Fruit fly (Drosophila melanogaster) whole organism, wandering third instar larva: ENCODE results near the gene vnd.

Source experiments
- CG32264 ChIP-seq: fragments of 200-800 bp; sonication (Bioruptor generic); optimal IDR thresholded peaks from 2 replicates; lab custom pipeline; 2016; ENCODE audit warnings: missing biosample characterization, missing genetic modification characterization
- CG9705 ChIP-seq: fragments of 200-800 bp; sonication (Bioruptor generic); optimal IDR thresholded peaks from 2 replicates; lab custom pipeline; 2018; ENCODE audit warnings: missing biosample characterization, mild to moderate bottlenecking, missing genetic modification characterization
- CrebA ChIP-seq: fragments of 200-800 bp; sonication (Bioruptor generic); optimal IDR thresholded peaks from 2 replicates; lab custom pipeline; 2016; ENCODE audit warnings: missing biosample characterization, mild to moderate bottlenecking, missing genetic modification characterization, borderline replicate concordance
- Dfd ChIP-seq: fragments of >200 bp; optimal IDR thresholded peaks from 2 replicates; lab custom pipeline; 2017; ENCODE audit warnings: missing biosample characterization, missing genetic modification characterization
- GATAd ChIP-seq: sonication (Bioruptor generic); optimal IDR thresholded peaks from 2 replicates; lab custom pipeline; 2016; ENCODE audit warnings: missing biosample characterization, missing genetic modification characterization
- HLH106 ChIP-seq: fragments of 200-800 bp; optimal IDR thresholded peaks from 3 replicates; lab custom pipeline; 2019; ENCODE audit warnings: missing biosample characterization, mild to moderate bottlenecking, missing genetic modification characterization, moderate library complexity
- Hnf4 ChIP-seq: fragments of 200-800 bp; sonication (Bioruptor generic); optimal IDR thresholded peaks from 2 replicates; lab custom pipeline; 2016; ENCODE audit warnings: missing biosample characterization, mild to moderate bottlenecking, missing genetic modification characterization
- Hr83 ChIP-seq: fragments of 200-300 bp; sonication (Bioruptor generic); optimal IDR thresholded peaks from 2 replicates; lab custom pipeline; 2016; ENCODE audit warnings: missing biosample characterization, mild to moderate bottlenecking, missing genetic modification characterization, moderate library complexity; ENCODE audit not compliant: poor library complexity, severe bottlenecking
- Jra ChIP-seq: sonication (Bioruptor generic); optimal IDR thresholded peaks from 2 replicates; lab custom pipeline; 2016; ENCODE audit warnings: missing biosample characterization, missing genetic modification characterization
- Mio ChIP-seq: sonication (Bioruptor generic); optimal IDR thresholded peaks from 2 replicates; lab custom pipeline; 2016; ENCODE audit warnings: missing biosample characterization, missing genetic modification characterization
- N ChIP-seq: fragments of >200 bp; optimal IDR thresholded peaks from 2 replicates; lab custom pipeline; 2018; ENCODE audit warnings: missing biosample characterization, missing external identifiers, missing genetic modification characterization
- Rel ChIP-seq, 2 experiments: fragments of 200-800 bp; sonication (Bioruptor generic) in 1 of 2; optimal IDR thresholded peaks; 2 replicates in 1 of 2; 3 replicates in 1 of 2; lab custom pipeline; 2016 to 2019; ENCODE audit warnings: mild to moderate bottlenecking in 2 of 2, missing biosample characterization in 2 of 2, missing genetic modification characterization in 2 of 2, moderate library complexity in 1 of 2
- Sp1 ChIP-seq: fragments of 200-800 bp; sonication (Bioruptor generic); optimal IDR thresholded peaks from 3 replicates; lab custom pipeline; 2019; ENCODE audit warnings: missing biosample characterization, mild to moderate bottlenecking, missing genetic modification characterization, moderate library complexity
- Vsx2 ChIP-seq: fragments of 200-300, 225-300 bp; sonication (Bioruptor generic); optimal IDR thresholded peaks from 2 replicates; lab custom pipeline; 2018; ENCODE audit warnings: missing biosample characterization, missing genetic modification characterization; ENCODE audit not compliant: partially characterized antibody
- brk ChIP-seq: fragments of 200-800 bp; sonication (Bioruptor generic); optimal IDR thresholded peaks from 2 replicates; lab custom pipeline; 2016; ENCODE audit warnings: missing biosample characterization, mild to moderate bottlenecking, missing genetic modification characterization
- dmrt93B ChIP-seq: fragments of 200-800 bp; sonication (Bioruptor generic); optimal IDR thresholded peaks from 2 replicates; lab custom pipeline; 2018; ENCODE audit warnings: missing biosample characterization, mild to moderate bottlenecking, missing genetic modification characterization
- ey ChIP-seq: fragments of 200-800 bp; sonication (Bioruptor generic); optimal IDR thresholded peaks from 2 replicates; lab custom pipeline; 2016; ENCODE audit warnings: missing biosample characterization, missing genetic modification characterization
- foxo ChIP-seq, 2 experiments: fragments of 200-800 bp; sonication (Bioruptor generic); optimal IDR thresholded peaks; 2 replicates in 1 of 2; 3 replicates in 1 of 2; lab custom pipeline; 2016 to 2017; ENCODE audit warnings: missing biosample characterization in 2 of 2, missing genetic modification characterization in 2 of 2
- fru ChIP-seq: fragments of 200-800 bp; sonication (Bioruptor generic); optimal IDR thresholded peaks from 3 replicates; lab custom pipeline; 2016; ENCODE audit warnings: missing biosample characterization, mild to moderate bottlenecking, missing genetic modification characterization
- h ChIP-seq: fragments of 200-800 bp; sonication (Bioruptor generic); optimal IDR thresholded peaks from 3 replicates; lab custom pipeline; 2016; ENCODE audit warnings: missing biosample characterization, mild to moderate bottlenecking, missing genetic modification characterization
- lola ChIP-seq: fragments of >200 bp; optimal IDR thresholded peaks from 2 replicates; lab custom pipeline; 2017; ENCODE audit warnings: missing biosample characterization, missing genetic modification characterization
- pan ChIP-seq: fragments of >200 bp; optimal IDR thresholded peaks from 2 replicates; lab custom pipeline; 2017
- rgr ChIP-seq: fragments of 200-800 bp; sonication (Bioruptor generic); optimal IDR thresholded peaks from 3 replicates; lab custom pipeline; 2016; ENCODE audit warnings: missing biosample characterization, mild to moderate bottlenecking, missing genetic modification characterization
- sage ChIP-seq: fragments of 200-800 bp; sonication (Bioruptor generic); optimal IDR thresholded peaks from 2 replicates; lab custom pipeline; 2016; ENCODE audit warnings: missing biosample characterization, mild to moderate bottlenecking, missing genetic modification characterization
- tai ChIP-seq: sonication (Bioruptor generic); optimal IDR thresholded peaks from 2 replicates; lab custom pipeline; 2016; ENCODE audit warnings: missing biosample characterization, missing genetic modification characterization
- woc ChIP-seq: sonication (Bioruptor generic); optimal IDR thresholded peaks from 2 replicates; lab custom pipeline; 2016; ENCODE audit warnings: missing biosample characterization, mild to moderate bottlenecking, missing genetic modification characterization

Gene vnd

dm6 chrX:581825-582224 lies at the start of gene vnd:
TSS of gene vnd (plus strand) at chrX:582121.
- TF ChIP-seq tai (GFP tag; lab: Kevin White, UChicago): peak; percentile 33
- peak; percentile 36 for TF ChIP-seq rgr (GFP tag; lab: Kevin White, UChicago)
- no peak for TF ChIP-seq HLH106 (tag; lab: Kevin White, UChicago)
- no peak for TF ChIP-seq Vsx2 (GFP tag; lab: Kevin White, UChicago)
- no peak for TF ChIP-seq Rel (GFP tag; optimal IDR thresholded peaks at IDR 0.05; lab: Kevin White, UChicago)
- no peak for TF ChIP-seq Rel (tag; optimal IDR thresholded peaks at IDR 0.05; lab: Kevin White, UChicago)
- no peak for TF ChIP-seq Sp1 (GFP tag; lab: Kevin White, UChicago)
- no peak for TF ChIP-seq woc (GFP tag; lab: Kevin White, UChicago)
- TF ChIP-seq pan (lab: Kevin White, UChicago): no peak
- TF ChIP-seq Hr83: peak; percentile 59
- TF ChIP-seq brk (GFP tag; lab: Kevin White, UChicago): no peak
- TF ChIP-seq Hnf4 (GFP tag; lab: Kevin White, UChicago): peak; percentile 32
- no peak for TF ChIP-seq ey (GFP tag; lab: Kevin White, UChicago)
- peak in 1 of 2 experiments; percentile 13 for TF ChIP-seq foxo (GFP tag; optimal IDR thresholded peaks at IDR 0.05; lab: Kevin White, UChicago)
- no peak for TF ChIP-seq lola
- TF ChIP-seq dmrt93B (GFP tag; lab: Kevin White, UChicago): peak; percentile 7
- no peak for TF ChIP-seq Dfd (GFP tag; lab: Kevin White, UChicago)
- TF ChIP-seq, all 38 proteins: peak for 6

- TF ChIP-seq h: no peak
Observed at dm6 chrX:542069-542468, 39.9 kb upstream of the vnd start.

- TF ChIP-seq pan (lab: Kevin White, UChicago) (no peak), Hnf4 (GFP tag; lab: Kevin White, UChicago) (no peak)
Observed at dm6 chrX:546372-547006, 35.4 kb upstream of the vnd start.

- TF ChIP-seq CrebA: no peak
- no peak for TF ChIP-seq GATAd (GFP tag; lab: Kevin White, UChicago)
- no peak for TF ChIP-seq sage (GFP tag; lab: Kevin White, UChicago)
Observed at dm6 chrX:580635-581034, 1.3 kb upstream of the vnd start.

- TF ChIP-seq sage (GFP tag; lab: Kevin White, UChicago): no peak
- no peak for TF ChIP-seq HLH106 (tag; lab: Kevin White, UChicago)
- TF ChIP-seq fru (GFP tag; lab: Kevin White, UChicago): no peak
Observed at dm6 chrX:588941-589340, 7.0 kb downstream of the vnd start.

dm6 chrX:590479-590878 lies 8.6 kb downstream of the vnd start:
- TF ChIP-seq Jra (GFP tag; lab: Kevin White, UChicago): no peak
- TF ChIP-seq Mio (GFP tag; lab: Kevin White, UChicago): no peak
- peak; percentile 51 for TF ChIP-seq Vsx2 (GFP tag; lab: Kevin White, UChicago)

dm6 chrX:592588-593288 lies 10.8 kb downstream of the vnd start:
- TF ChIP-seq N (GFP tag; lab: Kevin White, UChicago): no peak
- no peak for TF ChIP-seq CG32264 (GFP tag; lab: Kevin White, UChicago)
- no peak for TF ChIP-seq pan (lab: Kevin White, UChicago)
- TF ChIP-seq CG9705 (GFP tag; lab: Kevin White, UChicago): no peak
